Fruit fly (Drosophila melanogaster): Measurements from ENCODE around the gene CG7377.

Gene CG7377

DNA sequence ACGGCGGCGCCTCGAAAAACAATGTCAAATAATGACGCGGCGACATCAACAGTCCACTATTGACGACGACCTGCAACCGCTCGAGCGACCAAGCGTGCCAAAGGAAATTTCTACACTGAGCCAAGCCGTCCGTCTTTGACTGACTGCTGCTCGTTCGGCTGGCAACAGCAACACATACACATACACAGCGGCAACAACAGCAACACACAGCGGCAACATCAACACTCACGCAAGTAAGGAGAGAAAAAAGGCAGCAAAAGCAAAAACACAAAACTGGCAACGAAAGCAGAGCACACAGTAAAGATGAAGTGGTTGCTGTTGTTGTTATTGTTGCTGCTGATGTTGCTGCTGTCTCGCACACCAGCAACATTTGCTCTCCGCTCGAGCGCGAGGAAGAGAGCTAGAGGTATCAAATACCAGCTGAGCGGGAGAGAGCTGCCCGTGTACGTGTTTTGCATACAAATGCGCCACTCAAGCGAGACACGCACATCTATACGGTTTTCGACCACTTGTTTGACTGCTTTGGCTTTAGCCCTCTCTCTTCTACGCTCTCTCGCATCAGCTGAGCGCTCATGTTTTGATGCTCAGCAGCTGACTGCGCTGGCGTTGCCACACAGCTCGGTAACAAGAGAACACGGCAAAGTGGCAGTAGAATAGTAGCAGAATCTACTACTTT, 36.4 kb upstream of the CG7377 start:
- TF ChIP-seq Jra (GFP tag; optimal IDR thresholded peaks at IDR 0.05) (peak; percentile 32), ey (GFP tag; optimal IDR thresholded peaks at IDR 0.05) (no peak), rgr (GFP tag; optimal IDR thresholded peaks at IDR 0.05) (peak; percentile 25), N (GFP tag; optimal IDR thresholded peaks at IDR 0.05) (peak; percentile 70), Dif (GFP tag; optimal IDR thresholded peaks at IDR 0.05; ENCODE audit: partially characterized antibody) (peak; percentile 99), foxo (GFP tag; optimal IDR thresholded peaks at IDR 0.05) (peak in 1 of 2 experiments; percentile 3), Mio (GFP tag; optimal IDR thresholded peaks at IDR 0.05) (no peak), Vsx2 (GFP tag; optimal IDR thresholded peaks at IDR 0.05; ENCODE audit: partially characterized antibody) (peak; percentile 65), usp (GFP tag; optimal IDR thresholded peaks at IDR 0.05) (no peak), Dfd (GFP tag; optimal IDR thresholded peaks at IDR 0.05) (no peak), CrebA (GFP tag; optimal IDR thresholded peaks at IDR 0.05; ENCODE audit: borderline replicate concordance) (peak; percentile 86), woc (GFP tag; optimal IDR thresholded peaks at IDR 0.05) (peak; percentile 0), Hr83 (GFP tag; optimal IDR thresholded peaks at IDR 0.05; ENCODE audit: poor library complexity, severe bottlenecking) (no peak), jim (GFP tag; optimal IDR thresholded peaks at IDR 0.05) (no peak), GATAd (GFP tag; optimal IDR thresholded peaks at IDR 0.05) (no peak), dl (GFP tag; optimal IDR thresholded peaks at IDR 0.05; ENCODE audit: insufficient read depth in 1 of 2, partially characterized antibody in 2 of 2) (peak; percentile 88 to 95), pan (optimal IDR thresholded peaks at IDR 0.05) (no peak), br (GFP tag; optimal IDR thresholded peaks at IDR 0.05) (peak; percentile 1), sage (GFP tag; optimal IDR thresholded peaks at IDR 0.05) (peak; percentile 36), Sp1 (GFP tag; optimal IDR thresholded peaks at IDR 0.05) (peak; percentile 47), sv (GFP tag; optimal IDR thresholded peaks at IDR 0.05) (no peak), CG32264 (GFP tag; optimal IDR thresholded peaks at IDR 0.05) (peak; percentile 24), h (GFP tag; optimal IDR thresholded peaks at IDR 0.05) (peak; percentile 66), brk (GFP tag; optimal IDR thresholded peaks at IDR 0.05) (peak; percentile 79), Hnf4 (GFP tag; optimal IDR thresholded peaks at IDR 0.05) (peak; percentile 17), OdsH (GFP tag; optimal IDR thresholded peaks at IDR 0.05) (peak; percentile 35), psq (GFP tag; optimal IDR thresholded peaks at IDR 0.05) (peak; percentile 80), lola (GFP tag; optimal IDR thresholded peaks at IDR 0.05) (no peak), dmrt93B (GFP tag; optimal IDR thresholded peaks at IDR 0.05) (no peak), Rel (GFP tag; optimal IDR thresholded peaks at IDR 0.05) (peak; percentile 34), Rel (tag; optimal IDR thresholded peaks at IDR 0.05) (peak; percentile 41), CG9705 (GFP tag; optimal IDR thresholded peaks at IDR 0.05) (no peak), fru (GFP tag; optimal IDR thresholded peaks at IDR 0.05) (peak; percentile 90), HLH106 (tag; optimal IDR thresholded peaks at IDR 0.05) (no peak), dsf (GFP tag; optimal IDR thresholded peaks at IDR 0.05; ENCODE audit: borderline replicate concordance) (no peak), Hr78 (GFP tag; optimal IDR thresholded peaks at IDR 0.05) (no peak), Myc (optimal IDR thresholded peaks at IDR 0.05) (no peak), tai (GFP tag; optimal IDR thresholded peaks at IDR 0.05) (no peak), Abd-B (GFP tag; optimal IDR thresholded peaks at IDR 0.05) (peak; percentile 34)

DNA sequence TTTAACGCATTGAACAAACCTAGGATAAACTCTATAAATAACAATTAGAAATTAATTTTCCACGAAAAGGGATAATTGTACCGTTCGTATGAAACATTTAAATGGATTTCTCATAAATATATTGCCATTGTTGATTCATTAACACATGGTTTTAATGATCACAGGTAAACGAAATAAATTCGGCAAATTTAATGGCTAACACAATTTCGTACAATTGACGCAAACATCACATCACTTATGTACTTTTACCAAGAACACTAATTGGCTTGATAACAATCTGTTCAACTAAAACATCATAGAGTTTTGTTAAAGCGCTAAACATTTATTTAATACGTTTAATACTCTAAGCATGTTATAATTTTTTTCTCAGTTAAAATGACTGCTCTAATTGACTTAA, 35.8 kb upstream of the CG7377 start:
- peak; percentile 54 for TF ChIP-seq tai (GFP tag; optimal IDR thresholded peaks at IDR 0.05)
- no peak for TF ChIP-seq CrebA (GFP tag; optimal IDR thresholded peaks at IDR 0.05; ENCODE audit: borderline replicate concordance)

DNA sequence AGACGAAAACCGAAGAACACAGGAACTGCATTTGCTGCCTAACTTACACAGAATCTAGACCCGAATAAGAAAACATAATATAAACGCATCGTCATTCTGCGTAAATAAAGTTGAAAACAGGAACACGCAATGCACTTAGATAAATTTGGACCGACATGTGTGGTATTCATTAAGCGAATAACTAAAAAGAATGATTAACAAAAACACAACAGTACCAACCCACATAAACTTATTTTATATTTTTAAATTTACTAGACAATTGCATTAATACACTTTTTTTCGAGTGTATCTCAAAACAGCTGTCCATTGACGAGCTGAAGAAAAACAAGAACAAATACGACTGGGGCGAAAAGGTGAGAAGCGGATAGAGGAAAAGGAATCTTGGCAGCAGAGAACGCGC, 35.2 kb upstream of the CG7377 start:
- TF ChIP-seq lola (GFP tag; optimal IDR thresholded peaks at IDR 0.05): no peak
- TF ChIP-seq dsf (GFP tag; optimal IDR thresholded peaks at IDR 0.05; ENCODE audit: borderline replicate concordance): no peak
- peak; percentile 44 for TF ChIP-seq rgr (GFP tag; optimal IDR thresholded peaks at IDR 0.05)
- no peak for TF ChIP-seq Dif (GFP tag; optimal IDR thresholded peaks at IDR 0.05; ENCODE audit: partially characterized antibody)
- no peak for TF ChIP-seq woc (GFP tag; optimal IDR thresholded peaks at IDR 0.05)
- peak; percentile 45 for TF ChIP-seq br (GFP tag; optimal IDR thresholded peaks at IDR 0.05)
- peak; percentile 72 for TF ChIP-seq sv (GFP tag; optimal IDR thresholded peaks at IDR 0.05)
- TF ChIP-seq HLH106 (tag; optimal IDR thresholded peaks at IDR 0.05): peak; percentile 57
- TF ChIP-seq brk (GFP tag; optimal IDR thresholded peaks at IDR 0.05): peak; percentile 11
- peak in 1 of 2 experiments; percentile 60 for TF ChIP-seq foxo (GFP tag; optimal IDR thresholded peaks at IDR 0.05)
- no peak for TF ChIP-seq Abd-B (GFP tag; optimal IDR thresholded peaks at IDR 0.05)
- peak; percentile 47 for TF ChIP-seq fru (GFP tag; optimal IDR thresholded peaks at IDR 0.05)
- peak; percentile 38 for TF ChIP-seq Sp1 (GFP tag; optimal IDR thresholded peaks at IDR 0.05)
- no peak for TF ChIP-seq dl (GFP tag; optimal IDR thresholded peaks at IDR 0.05; ENCODE audit: insufficient read depth in 1 of 2, partially characterized antibody in 2 of 2)
- TF ChIP-seq h (GFP tag; optimal IDR thresholded peaks at IDR 0.05): peak; percentile 72
- no peak for TF ChIP-seq Hr83 (GFP tag; optimal IDR thresholded peaks at IDR 0.05; ENCODE audit: poor library complexity, severe bottlenecking)
- TF ChIP-seq sage (GFP tag; optimal IDR thresholded peaks at IDR 0.05): peak; percentile 54
- TF ChIP-seq ey (GFP tag; optimal IDR thresholded peaks at IDR 0.05): peak; percentile 54
- TF ChIP-seq Hnf4 (GFP tag; optimal IDR thresholded peaks at IDR 0.05): peak; percentile 47
- TF ChIP-seq tai (GFP tag; optimal IDR thresholded peaks at IDR 0.05): no peak
- TF ChIP-seq OdsH (GFP tag; optimal IDR thresholded peaks at IDR 0.05): peak; percentile 55
- TF ChIP-seq Vsx2 (GFP tag; optimal IDR thresholded peaks at IDR 0.05; ENCODE audit: partially characterized antibody): no peak
- peak; percentile 60 for TF ChIP-seq psq (GFP tag; optimal IDR thresholded peaks at IDR 0.05)
